Fruit fly (Drosophila melanogaster) whole organism, embryonic: ENCODE data around the gene CG9254.

Source experiments
- Asciz ChIP-seq: fragments of 200-800 bp; sonication (Bioruptor generic); optimal IDR thresholded peaks from 2 replicates; lab custom pipeline; 2017; ENCODE audit warnings: missing biosample characterization, mild to moderate bottlenecking, missing genetic modification characterization, missing genetic modification reagents
- Bteb2 ChIP-seq: fragments of 200-800 bp; sonication (Bioruptor generic); optimal IDR thresholded peaks from 2 replicates; lab custom pipeline; 2016; ENCODE audit warnings: missing biosample characterization, missing genetic modification characterization
- CG10267 ChIP-seq: fragments of 200-800 bp; sonication (Bioruptor generic); optimal IDR thresholded peaks from 2 replicates; lab custom pipeline; 2018; ENCODE audit warnings: missing biosample characterization, mild to moderate bottlenecking, missing genetic modification characterization, moderate library complexity
- CG11456 ChIP-seq: fragments of 200-800 bp; sonication (Bioruptor generic); IDR thresholded peaks from 3 replicates; pipeline ENCODE4 v1.3.6; 2022; ENCODE audit warnings: missing biosample characterization, missing genetic modification characterization
- CG11695 ChIP-seq: fragments of 200-800 bp; sonication (Bioruptor generic); IDR thresholded peaks from 3 replicates; pipeline ENCODE4 v1.3.6; 2022; ENCODE audit warnings: missing biosample characterization, missing genetic modification characterization
- CG12744 ChIP-seq: fragments of 200-800 bp; sonication (Bioruptor generic); optimal IDR thresholded peaks from 2 replicates; lab custom pipeline; 2016; ENCODE audit warnings: missing biosample characterization, missing genetic modification characterization
- CG13296 ChIP-seq: fragments of 200-800 bp; sonication (Bioruptor generic); optimal IDR thresholded peaks from 3 replicates; lab custom pipeline; 2018; ENCODE audit warnings: missing biosample characterization, mild to moderate bottlenecking, missing genetic modification characterization
- CG15269 ChIP-seq: fragments of 200-800 bp; sonication (Bioruptor generic); optimal IDR thresholded peaks from 2 replicates; lab custom pipeline; 2018; ENCODE audit warnings: missing biosample characterization, mild to moderate bottlenecking, missing genetic modification characterization, moderate library complexity
- CG1602 ChIP-seq: fragments of 200-800 bp; sonication (Bioruptor generic); optimal IDR thresholded peaks from 3 replicates; lab custom pipeline; 2016; ENCODE audit warnings: missing biosample characterization, missing genetic modification characterization
- CG16815 ChIP-seq: fragments of 200-800 bp; sonication (Bioruptor generic); optimal IDR thresholded peaks from 3 replicates; lab custom pipeline; 2017; ENCODE audit warnings: missing biosample characterization, mild to moderate bottlenecking, missing genetic modification characterization
- CG17186 ChIP-seq: fragments of 200-800 bp; sonication (Bioruptor generic); optimal IDR thresholded peaks from 3 replicates; lab custom pipeline; 2017; ENCODE audit warnings: missing biosample characterization, missing genetic modification reagents, missing genetic modification characterization
- CG17328 ChIP-seq: fragments of 200-800 bp; sonication (Bioruptor generic); IDR thresholded peaks from 2 replicates; pipeline ENCODE4 v1.3.6; 2022; ENCODE audit warnings: missing biosample characterization, missing genetic modification characterization
- CG17802 ChIP-seq: fragments of 200-800 bp; sonication (Bioruptor generic); optimal IDR thresholded peaks from 2 replicates; lab custom pipeline; 2018; ENCODE audit warnings: missing biosample characterization, mild to moderate bottlenecking, missing genetic modification characterization, moderate library complexity
- CG2199 ChIP-seq: fragments of 200-800 bp; sonication (Bioruptor generic); IDR thresholded peaks from 3 replicates; pipeline ENCODE4 v1.3.6; 2022; ENCODE audit warnings: missing biosample characterization, missing genetic modification characterization
- CG2712 ChIP-seq: fragments of 200-800 bp; optimal IDR thresholded peaks from 3 replicates; lab custom pipeline; 2019; ENCODE audit warnings: missing biosample characterization, mild to moderate bottlenecking, missing genetic modification characterization, moderate library complexity
- CG32767 ChIP-seq: fragments of 200-800 bp; sonication (Bioruptor generic); IDR thresholded peaks from 2 replicates; pipeline ENCODE4 v1.3.6; 2022; ENCODE audit warnings: missing biosample characterization, missing genetic modification characterization
- CG32772 ChIP-seq: fragments of 200-800 bp; sonication (Bioruptor generic); IDR thresholded peaks from 2 replicates; pipeline ENCODE4 v1.3.6; 2022; ENCODE audit warnings: missing biosample characterization, missing genetic modification characterization
- CG33213 ChIP-seq: fragments of 200-800 bp; sonication (Bioruptor generic); optimal IDR thresholded peaks from 3 replicates; lab custom pipeline; 2016; ENCODE audit warnings: missing biosample characterization, missing genetic modification characterization
- CG4328 ChIP-seq: fragments of 200-800 bp; sonication (Bioruptor generic); optimal IDR thresholded peaks from 3 replicates; lab custom pipeline; 2017; ENCODE audit warnings: missing biosample characterization, missing genetic modification reagents, missing genetic modification characterization
- CG6683 ChIP-seq: fragments of 200-800 bp; sonication (Bioruptor generic); optimal IDR thresholded peaks from 2 replicates; lab custom pipeline; 2017; ENCODE audit warnings: missing biosample characterization, mild to moderate bottlenecking, missing genetic modification characterization, missing genetic modification reagents
- CG7556 ChIP-seq: fragments of 200-800 bp; sonication (Bioruptor generic); optimal IDR thresholded peaks from 2 replicates; lab custom pipeline; 2017; ENCODE audit warnings: missing biosample characterization, mild to moderate bottlenecking, missing genetic modification characterization
- CG8924 ChIP-seq: fragments of 200-800 bp; optimal IDR thresholded peaks from 3 replicates; lab custom pipeline; 2019; ENCODE audit warnings: missing biosample characterization, mild to moderate bottlenecking, missing genetic modification characterization, moderate library complexity
- CHES-1-like ChIP-seq: fragments of 200-800 bp; sonication (Bioruptor generic); optimal IDR thresholded peaks from 2 replicates; lab custom pipeline; 2016; ENCODE audit warnings: missing biosample characterization, missing genetic modification characterization
- Drgx ChIP-seq: fragments of 200-800 bp; sonication (Bioruptor generic); IDR thresholded peaks from 2 replicates; pipeline ENCODE4 v1.3.6; 2022; ENCODE audit warnings: missing biosample characterization, missing genetic modification characterization
- E2f2 ChIP-seq: fragments of 200-800 bp; sonication (Bioruptor generic); IDR thresholded peaks from 2 replicates; pipeline ENCODE4 v1.3.6; 2022; ENCODE audit warnings: missing biosample characterization, missing genetic modification characterization
- Hr51 ChIP-seq, 2 experiments: fragments of 200-800 bp; sonication (Bioruptor generic); optimal IDR thresholded peaks; 2 replicates in 1 of 2; 3 replicates in 1 of 2; lab custom pipeline; 2016 to 2018; ENCODE audit warnings: missing biosample characterization in 2 of 2, missing genetic modification characterization in 2 of 2, mild to moderate bottlenecking in 1 of 2, moderate library complexity in 1 of 2
- Mad ChIP-seq: fragments of 200-800 bp; sonication (Bioruptor generic); optimal IDR thresholded peaks from 2 replicates; lab custom pipeline; 2016; ENCODE audit warnings: missing biosample characterization, missing genetic modification characterization
- Sox102F ChIP-seq: fragments of 200-800 bp; sonication (Bioruptor generic); optimal IDR thresholded peaks from 2 replicates; lab custom pipeline; 2018; ENCODE audit warnings: missing biosample characterization, mild to moderate bottlenecking, missing genetic modification characterization, moderate library complexity
- ara ChIP-seq: fragments of 200-800 bp; sonication (Bioruptor generic); IDR thresholded peaks from 2 replicates; pipeline ENCODE4 v1.3.6; 2022; ENCODE audit warnings: missing biosample characterization, missing genetic modification characterization
- ash1 ChIP-seq: fragments of 200-800 bp; sonication (Bioruptor generic); optimal IDR thresholded peaks from 2 replicates; lab custom pipeline; 2018; ENCODE audit warnings: missing biosample characterization, mild to moderate bottlenecking, missing genetic modification characterization
- br ChIP-seq: fragments of >200 bp; optimal IDR thresholded peaks from 2 replicates; lab custom pipeline; 2017
- bsh ChIP-seq, 2 experiments: fragments of 200-800 bp; sonication (Bioruptor generic); optimal IDR thresholded peaks; 2 replicates each; lab custom pipeline; 2017 to 2018; ENCODE audit warnings: mild to moderate bottlenecking in 2 of 2, missing biosample characterization in 2 of 2, missing genetic modification characterization in 2 of 2, moderate library complexity in 1 of 2
- croc ChIP-seq: fragments of 200-800 bp; sonication (Bioruptor generic); conservative IDR thresholded peaks from 3 replicates; pipeline ENCODE4 v1.3.6; 2022; ENCODE audit warnings: missing biosample characterization, missing genetic modification characterization
- en ChIP-seq: fragments of 200-800 bp; sonication (Bioruptor generic); optimal IDR thresholded peaks from 2 replicates; lab custom pipeline; 2016; ENCODE audit warnings: missing biosample characterization, missing genetic modification characterization
- eve ChIP-seq, 2 experiments: fragments of >200 bp; optimal IDR thresholded peaks; 2 replicates each; lab custom pipeline; 2017; ENCODE audit warnings: missing biosample characterization in 2 of 2, missing genetic modification characterization in 2 of 2
- ftz-f1 ChIP-seq: fragments of 200-800 bp; sonication (Bioruptor generic); optimal IDR thresholded peaks from 2 replicates; lab custom pipeline; 2016; ENCODE audit warnings: missing biosample characterization, missing genetic modification characterization
- gcm2 ChIP-seq: fragments of 200-800 bp; sonication (Bioruptor generic); optimal IDR thresholded peaks from 2 replicates; lab custom pipeline; 2016; ENCODE audit warnings: missing biosample characterization, missing genetic modification characterization
- ham ChIP-seq: fragments of 200-800 bp; sonication (Bioruptor generic); IDR thresholded peaks from 2 replicates; pipeline ENCODE4 v1.3.6; 2022; ENCODE audit warnings: missing biosample characterization, missing genetic modification characterization
- lilli ChIP-seq: fragments of 200-800 bp; sonication (Bioruptor generic); optimal IDR thresholded peaks from 3 replicates; lab custom pipeline; 2016; ENCODE audit warnings: missing biosample characterization, missing genetic modification characterization
- nerfin-1 ChIP-seq: fragments of 200-800 bp; sonication (Bioruptor generic); optimal IDR thresholded peaks from 3 replicates; lab custom pipeline; 2019; ENCODE audit warnings: missing biosample characterization, mild to moderate bottlenecking, missing genetic modification characterization, moderate library complexity
- odd ChIP-seq: fragments of 200-800 bp; sonication (Bioruptor generic); optimal IDR thresholded peaks from 2 replicates; lab custom pipeline; 2017; ENCODE audit warnings: missing biosample characterization, mild to moderate bottlenecking, missing genetic modification characterization
- rib ChIP-seq: fragments of 200-800 bp; sonication (Bioruptor generic); IDR thresholded peaks from 2 replicates; pipeline ENCODE4 v1.3.6; 2022; ENCODE audit warnings: missing biosample characterization, missing genetic modification characterization
- row ChIP-seq: fragments of 200-800 bp; sonication (Bioruptor generic); IDR thresholded peaks from 3 replicates; pipeline ENCODE4 v1.3.6; 2022; ENCODE audit warnings: missing biosample characterization, missing genetic modification characterization
- run ChIP-seq: fragments of 200-800 bp; sonication (Bioruptor generic); optimal IDR thresholded peaks from 3 replicates; lab custom pipeline; 2018; ENCODE audit warnings: missing biosample characterization, mild to moderate bottlenecking, missing genetic modification characterization
- shn ChIP-seq: fragments of 200-800 bp; sonication (Bioruptor generic); optimal IDR thresholded peaks from 3 replicates; lab custom pipeline; 2016; ENCODE audit warnings: missing biosample characterization, missing genetic modification characterization
- sr ChIP-seq: fragments of 200-800 bp; sonication (Bioruptor generic); IDR thresholded peaks from 3 replicates; pipeline ENCODE4 v1.3.6; 2022; ENCODE audit warnings: missing biosample characterization, missing genetic modification characterization
- tna ChIP-seq: fragments of 200-800 bp; sonication (Bioruptor generic); IDR thresholded peaks from 2 replicates; pipeline ENCODE4 v1.3.6; 2022; ENCODE audit warnings: missing biosample characterization, missing genetic modification characterization; ENCODE audit not compliant: partially characterized antibody
- vfl ChIP-seq: fragments of 200-800 bp; sonication (Bioruptor generic); optimal IDR thresholded peaks from 2 replicates; lab custom pipeline; 2016; ENCODE audit warnings: missing biosample characterization, missing genetic modification characterization
- wor ChIP-seq: fragments of 200-800 bp; sonication (Bioruptor generic); IDR thresholded peaks from 2 replicates; pipeline ENCODE4 v1.3.6; 2022; ENCODE audit warnings: missing biosample characterization, missing genetic modification characterization

The CG9254 gene

dm6 chr2L:13548786-13549780 lies 47.9 kb downstream of the CG9254 start, which contains the start of gene B4 (continued):
- no peak for TF ChIP-seq CG6683 (GFP tag; lab: Kevin White, UChicago)
- TF ChIP-seq bsh (GFP tag; optimal IDR thresholded peaks at IDR 0.05; lab: Kevin White, UChicago) = peak; percentile 1 to 70
- TF ChIP-seq E2f2 = peak; percentile 97
- TF ChIP-seq CG17186 = no peak
- TF ChIP-seq Hr51 (GFP tag; optimal IDR thresholded peaks at IDR 0.05; lab: Kevin White, UChicago) = peak in 1 of 2 experiments; percentile 3
- TF ChIP-seq CG33213 = peak; percentile 10
- peak; percentile 73 for TF ChIP-seq Asciz (GFP tag; lab: Kevin White, UChicago)
- TF ChIP-seq CG13296 (GFP tag; lab: Kevin White, UChicago) = peak; percentile 59
- TF ChIP-seq rib (GFP tag; lab: Robert Waterston, UW) = peak; percentile 72
- 0 out of 2 replicates have a peak, but pooled peaks have one; percentile 18 for TF ChIP-seq CG32772 (GFP tag; lab: Robert Waterston, UW)
- TF ChIP-seq CG1602 (GFP tag; lab: Kevin White, UChicago) = no peak
- peak; percentile 13 for TF ChIP-seq CHES-1-like (GFP tag; lab: Kevin White, UChicago)
- peak; percentile 61 for TF ChIP-seq ftz-f1
- peak; percentile 53 for TF ChIP-seq CG8924 (tag; lab: Kevin White, UChicago)
- TF ChIP-seq en (GFP tag; lab: Kevin White, UChicago) = no peak
- TF ChIP-seq CG7556 = no peak
- TF ChIP-seq CG15269 (tag; lab: Kevin White, UChicago) = peak; percentile 9
- peak; percentile 67 for TF ChIP-seq odd
- no peak for TF ChIP-seq Mad
- TF ChIP-seq Drgx (GFP tag; lab: Robert Waterston, UW) = peak; percentile 66
- TF ChIP-seq br = no peak
- no peak; the same call in 1 of the 2 replicates for TF ChIP-seq CG32767 (GFP tag; lab: Robert Waterston, UW)
- TF ChIP-seq CG17328 (GFP tag; lab: Robert Waterston, UW) = peak; percentile 31; the same call in 1 of the 2 replicates
- TF ChIP-seq run = no peak
- no peak for TF ChIP-seq CG12744 (GFP tag; lab: Kevin White, UChicago)
- TF ChIP-seq CG4328 (GFP tag; lab: Kevin White, UChicago) = peak; percentile 19
- no peak for TF ChIP-seq croc (GFP tag; lab: Robert Waterston, UW)
- no peak for TF ChIP-seq CG17802 (tag; lab: Kevin White, UChicago)
- TF ChIP-seq ash1 (GFP tag; lab: Kevin White, UChicago) = peak; percentile 33
- peak in 1 of 2 experiments; percentile 55 for TF ChIP-seq eve (GFP tag; optimal IDR thresholded peaks at IDR 0.05; lab: Kevin White, UChicago)
- peak; percentile 6 for TF ChIP-seq lilli (GFP tag; lab: Kevin White, UChicago)
- TF ChIP-seq CG10267 (tag; lab: Kevin White, UChicago) = no peak
- no peak for TF ChIP-seq vfl
- TF ChIP-seq wor = no peak
- TF ChIP-seq sr (GFP tag; lab: Robert Waterston, UW) = no peak; the same call in 1 of the 3 replicates
- TF ChIP-seq CG2199 (GFP tag; lab: Robert Waterston, UW) = peak; percentile 72; the same call in 2 of the 3 replicates
- no peak for TF ChIP-seq shn (GFP tag; lab: Kevin White, UChicago)
- no peak for TF ChIP-seq CG2712
- TF ChIP-seq tna = peak; percentile 38; the same call in 1 of the 2 replicates
- peak; percentile 30 for TF ChIP-seq gcm2 (GFP tag; lab: Kevin White, UChicago)
- no peak for TF ChIP-seq CG11456 (GFP tag; lab: Robert Waterston, UW)
- TF ChIP-seq ham (GFP tag; lab: Robert Waterston, UW) = no peak
- TF ChIP-seq row = no peak; the same call in 2 of the 3 replicates
- TF ChIP-seq ara (GFP tag; lab: Robert Waterston, UW) = no peak
- TF ChIP-seq nerfin-1 (tag; lab: Kevin White, UChicago) = peak; percentile 48
- 0 out of 3 replicates have a peak, but pooled peaks have one; percentile 17 for TF ChIP-seq CG11695 (GFP tag; lab: Robert Waterston, UW)
- no peak for TF ChIP-seq Sox102F (GFP tag; lab: Kevin White, UChicago)
- TF ChIP-seq Bteb2 (GFP tag; lab: Kevin White, UChicago) = no peak
- no peak for TF ChIP-seq CG16815 (GFP tag; lab: Kevin White, UChicago)
